Worm (Caenorhabditis elegans) whole organism, mixed stage, embryonic: ENCODE results near the gene parp-2.
A peak's percentile ranks its signal among the peaks of the same experiment; 100 is the strongest.

Experiments used
- ceh-39 ChIP-seq: fragments of 150-350 bp; optimal IDR thresholded peaks from 2 replicates; lab custom pipeline; 2014; ENCODE audit warnings: missing biosample characterization, missing genetic modification characterization
- elt-1 ChIP-seq: sonication (generic microtip); optimal IDR thresholded peaks from 2 replicates; lab custom pipeline; 2017; ENCODE audit warnings: missing genetic modification characterization, mild to moderate bottlenecking, missing compliant biosample characterization, antibody characterized with exemption, moderate library complexity, borderline replicate concordance; ENCODE audit not compliant: insufficient read depth
- elt-3 ChIP-seq: fragments of 150-350 bp; optimal IDR thresholded peaks from 2 replicates; lab custom pipeline; 2014; ENCODE audit warnings: missing biosample characterization, missing genetic modification characterization
- mab-5 ChIP-seq: fragments of 150-350 bp; optimal IDR thresholded peaks from 2 replicates; lab custom pipeline; 2014; ENCODE audit warnings: missing biosample characterization, missing genetic modification characterization
- mep-1 ChIP-seq: fragments of 150-350 bp; optimal IDR thresholded peaks from 2 replicates; lab custom pipeline; 2017; ENCODE audit warnings: missing biosample characterization, missing genetic modification reagents, missing genetic modification characterization, inconsistent platforms
- mls-2 ChIP-seq: sonication (generic microtip); optimal IDR thresholded peaks from 2 replicates; lab custom pipeline; 2016; ENCODE audit warnings: mild to moderate bottlenecking, missing genetic modification characterization, moderate library complexity, missing compliant biosample characterization
- nhr-12 ChIP-seq: fragments of 150-350 bp; optimal IDR thresholded peaks from 2 replicates; lab custom pipeline; 2014; ENCODE audit warnings: missing biosample characterization, missing genetic modification characterization
- nhr-237 ChIP-seq: fragments of 150-350 bp; optimal IDR thresholded peaks from 2 replicates; lab custom pipeline; 2014; ENCODE audit warnings: missing biosample characterization, missing genetic modification characterization
- nhr-28 ChIP-seq: fragments of 150-350 bp; optimal IDR thresholded peaks from 2 replicates; lab custom pipeline; 2014; ENCODE audit warnings: missing biosample characterization, missing genetic modification characterization
- pha-4 ChIP-seq: fragments of 150-350 bp; optimal IDR thresholded peaks from 2 replicates; lab custom pipeline; 2018; ENCODE audit warnings: missing biosample characterization, missing genetic modification reagents, missing genetic modification characterization
- snpc-4 ChIP-seq: fragments of 150-350 bp; optimal IDR thresholded peaks from 2 replicates; lab custom pipeline; 2014; ENCODE audit warnings: missing biosample characterization, missing genetic modification characterization
- unc-39 ChIP-seq: fragments of 150-350 bp; optimal IDR thresholded peaks from 2 replicates; lab custom pipeline; 2014; ENCODE audit warnings: missing biosample characterization, missing genetic modification characterization
- unc-62 ChIP-seq: fragments of 150-350 bp; optimal IDR thresholded peaks from 2 replicates; lab custom pipeline; 2014; ENCODE audit warnings: missing biosample characterization, missing genetic modification reagents, missing genetic modification characterization
- ztf-11 ChIP-seq: fragments of 150-350 bp; optimal IDR thresholded peaks from 2 replicates; lab custom pipeline; 2014; ENCODE audit warnings: missing biosample characterization, missing genetic modification characterization

- TF ChIP-seq snpc-4 (tag; lab: Kevin White, UChicago) (no peak), nhr-237 (tag; lab: Kevin White, UChicago) (no peak), nhr-28 (tag; lab: Kevin White, UChicago) (peak; percentile 52), mep-1 (tag; lab: Kevin White, UChicago) (no peak), elt-3 (tag; lab: Kevin White, UChicago) (no peak), ceh-39 (tag; lab: Kevin White, UChicago) (no peak), unc-39 (tag; lab: Kevin White, UChicago) (no peak), unc-62 (GFP tag; lab: Kevin White, UChicago) (no peak), elt-1 (tag; lab: Kevin White, UChicago) (no peak), mab-5 (no peak), nhr-12 (tag; lab: Kevin White, UChicago) (no peak), mls-2 (no peak), ztf-11 (tag; lab: Kevin White, UChicago) (no peak), pha-4 (no peak)
Measured at ce11 chrII:9586734-9587209, 6.1 kb upstream of the parp-2 start, which contains the start of gene ugt-58.
